Fruit fly (Drosophila melanogaster): ENCODE measurements around the gene MsrA.

MsrA gene

DNA sequence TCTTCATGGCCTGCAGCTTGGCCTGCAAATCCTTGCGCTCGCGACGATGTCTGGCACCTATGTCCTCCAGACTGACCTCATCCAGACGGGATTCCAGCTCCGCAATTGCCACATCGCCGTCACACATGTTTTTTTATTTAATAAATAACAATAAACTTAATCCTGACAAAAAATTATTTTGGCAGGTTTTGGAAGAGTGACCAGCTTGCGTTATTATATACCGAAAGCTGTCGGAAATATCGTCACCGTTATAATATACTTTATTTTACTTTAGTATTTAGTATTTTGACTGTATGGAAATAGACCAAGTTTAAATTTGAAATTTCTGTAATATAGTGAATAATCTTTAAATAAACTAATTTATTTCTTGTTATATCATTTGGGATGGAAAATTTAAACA, 6.2 kb upstream of the MsrA start, which contains the start of gene CG7857:
CG7857 (minus strand) TSS at position 208 of the 400 bp plus-strand sequence.
- no peak for TF ChIP-seq Sin3A (optimal IDR thresholded peaks at IDR 0.05)
- no peak for TF ChIP-seq Myc (optimal IDR thresholded peaks at IDR 0.05)
- no peak for TF ChIP-seq ttk (optimal IDR thresholded peaks at IDR 0.05)
- no peak for TF ChIP-seq psq (optimal IDR thresholded peaks at IDR 0.05)
- TF ChIP-seq h (optimal IDR thresholded peaks at IDR 0.05): no peak
- TF ChIP-seq insv (optimal IDR thresholded peaks at IDR 0.05): no peak

DNA sequence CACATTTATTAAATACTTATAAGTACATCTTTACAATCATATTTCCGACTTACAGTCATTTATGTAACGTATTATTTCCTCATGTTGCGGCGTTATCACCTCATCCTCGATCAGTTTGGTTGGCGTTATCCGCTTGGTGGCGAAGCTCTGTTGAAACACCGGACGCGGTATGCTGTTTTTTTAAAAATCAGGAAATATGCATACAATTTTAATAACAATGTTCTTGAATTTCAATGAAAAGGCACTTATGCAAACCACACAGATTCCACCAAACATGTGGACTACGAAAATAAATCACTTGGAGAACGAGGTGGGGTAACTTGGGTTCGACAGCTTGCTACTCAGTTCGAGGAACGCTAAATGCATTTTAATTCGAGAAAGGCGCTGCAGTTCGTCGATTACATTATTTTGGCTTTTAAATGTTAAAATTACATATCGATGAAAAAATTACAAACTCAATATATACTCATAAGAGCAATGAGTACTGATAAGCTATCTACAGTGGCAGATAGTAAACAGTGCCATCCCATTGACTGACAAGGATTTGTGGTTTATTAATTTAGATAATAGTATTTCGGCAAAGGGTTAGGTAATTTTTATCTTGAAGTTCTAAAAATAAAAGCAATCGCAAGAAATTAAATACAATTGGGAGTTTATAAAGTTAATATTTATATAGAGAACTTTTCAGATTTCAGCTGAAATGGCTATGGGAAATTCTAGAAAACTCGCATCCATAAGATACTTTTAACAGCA, 4.5 kb upstream of the MsrA start:
- no peak for TF ChIP-seq h (optimal IDR thresholded peaks at IDR 0.05)
- no peak for TF ChIP-seq ttk (optimal IDR thresholded peaks at IDR 0.05)

dm6 chr3L:15507148-15507896, 3.5 kb upstream of the MsrA start:
- TF ChIP-seq Myc (optimal IDR thresholded peaks at IDR 0.05) (no peak), psq (optimal IDR thresholded peaks at IDR 0.05) (no peak), ttk (optimal IDR thresholded peaks at IDR 0.05) (no peak), insv (optimal IDR thresholded peaks at IDR 0.05) (no peak), h (optimal IDR thresholded peaks at IDR 0.05) (no peak), Sin3A (optimal IDR thresholded peaks at IDR 0.05) (no peak)

- no peak for TF ChIP-seq Myc (optimal IDR thresholded peaks at IDR 0.05)
- no peak for TF ChIP-seq insv (optimal IDR thresholded peaks at IDR 0.05)
These were observed 2.6 kb upstream of the MsrA start, which contains the start of gene CG7841 for dm6 chr3L:15508233-15508632. Gene CG7841 (minus strand): TSS chr3L:15508252.

DNA sequence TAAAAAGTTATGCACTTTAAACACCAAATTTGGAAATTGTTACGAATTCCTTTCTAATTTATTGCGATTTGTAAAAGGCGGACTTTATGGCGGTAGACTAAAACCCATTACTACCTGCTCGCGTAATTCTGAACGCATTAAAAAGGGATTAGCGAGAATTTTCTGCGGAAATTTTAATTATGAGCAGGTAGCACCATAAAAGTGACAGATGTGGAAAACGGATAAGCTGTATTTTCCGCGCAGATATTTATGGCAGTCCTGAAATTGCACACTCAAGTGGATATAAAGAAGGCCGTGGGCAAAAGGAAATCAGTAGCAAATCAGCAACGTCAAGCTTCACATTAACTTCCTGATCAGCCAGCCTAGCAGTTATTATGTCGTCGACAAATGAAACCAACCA, 2.1 kb upstream of the MsrA start, which contains the start of gene Z600:
Z600 (plus strand) TSS at position 312 of the 400 bp plus-strand sequence.
- TF ChIP-seq Myc (optimal IDR thresholded peaks at IDR 0.05) (no peak), insv (optimal IDR thresholded peaks at IDR 0.05) (no peak), Sin3A (optimal IDR thresholded peaks at IDR 0.05) (no peak), h (optimal IDR thresholded peaks at IDR 0.05) (no peak), ttk (optimal IDR thresholded peaks at IDR 0.05) (no peak), psq (optimal IDR thresholded peaks at IDR 0.05) (no peak)

dm6 chr3L:15509398-15509797, 1.5 kb upstream of the MsrA start, which contains the start of the genes gdl and gdl-ORF39:
Gene gdl (plus strand): TSS chr3L:15509445.
Gene gdl-ORF39 (plus strand): TSS chr3L:15509445.
- TF ChIP-seq h (optimal IDR thresholded peaks at IDR 0.05): no peak
- no peak for TF ChIP-seq psq (optimal IDR thresholded peaks at IDR 0.05)
- TF ChIP-seq ttk (optimal IDR thresholded peaks at IDR 0.05): no peak
- no peak for TF ChIP-seq insv (optimal IDR thresholded peaks at IDR 0.05)
- TF ChIP-seq Sin3A (optimal IDR thresholded peaks at IDR 0.05): no peak
- TF ChIP-seq Myc (optimal IDR thresholded peaks at IDR 0.05): no peak

DNA sequence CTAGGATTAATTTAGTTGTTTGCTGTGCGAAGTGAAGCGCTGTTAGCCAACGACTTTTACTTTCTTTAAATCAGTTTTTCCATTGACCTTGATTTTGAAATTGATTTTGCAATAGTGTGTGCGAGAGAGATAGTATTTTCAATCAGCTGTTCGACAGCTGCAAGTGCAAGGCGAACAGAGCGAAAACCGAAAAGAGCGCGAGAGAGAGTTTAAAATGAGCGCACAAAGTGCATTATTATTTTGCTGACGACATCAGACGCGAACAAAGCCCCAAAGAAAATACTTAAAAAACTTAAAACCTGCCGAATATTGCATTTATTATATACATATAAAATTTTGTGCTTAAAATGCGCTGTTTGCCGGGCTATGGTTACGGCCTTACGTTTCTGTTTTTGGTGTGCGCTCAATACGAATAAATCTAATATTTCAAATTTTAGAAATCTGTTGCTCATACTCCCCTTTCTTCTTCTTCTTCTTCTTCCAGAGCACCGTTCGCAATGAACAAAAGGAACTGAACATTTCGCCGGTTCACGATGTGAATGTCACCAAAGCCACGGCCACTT, 917 bp downstream of the MsrA start:
- TF ChIP-seq Myc (optimal IDR thresholded peaks at IDR 0.05): no peak
- TF ChIP-seq Sin3A (optimal IDR thresholded peaks at IDR 0.05): no peak
- TF ChIP-seq psq (optimal IDR thresholded peaks at IDR 0.05): no peak
- no peak for TF ChIP-seq insv (optimal IDR thresholded peaks at IDR 0.05)
- no peak for TF ChIP-seq ttk (optimal IDR thresholded peaks at IDR 0.05)
- no peak for TF ChIP-seq h (optimal IDR thresholded peaks at IDR 0.05)

DNA sequence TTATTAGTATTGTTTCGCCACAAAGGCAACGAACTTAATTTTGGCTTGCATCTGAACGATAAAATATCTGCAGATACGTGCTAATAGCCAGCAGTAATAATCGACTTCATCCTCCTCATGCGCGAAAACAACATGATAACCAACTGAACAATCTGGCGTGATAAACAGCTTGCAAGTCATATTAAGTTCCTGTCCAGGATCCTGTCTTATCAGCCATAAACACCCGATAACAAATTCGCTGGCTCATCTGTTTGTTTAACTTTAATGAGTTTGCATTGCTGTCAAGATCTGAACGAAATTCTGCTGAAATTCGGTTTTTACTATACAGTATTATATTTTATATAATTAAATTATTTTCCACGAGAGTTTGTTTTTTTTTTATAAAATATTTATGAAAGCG, 2.4 kb downstream of the MsrA start:
- no peak for TF ChIP-seq ttk (optimal IDR thresholded peaks at IDR 0.05)
- no peak for TF ChIP-seq Sin3A (optimal IDR thresholded peaks at IDR 0.05)
- no peak for TF ChIP-seq h (optimal IDR thresholded peaks at IDR 0.05)
- no peak for TF ChIP-seq psq (optimal IDR thresholded peaks at IDR 0.05)
- no peak for TF ChIP-seq insv (optimal IDR thresholded peaks at IDR 0.05)

dm6 chr3L:15513726-15514125, 2.9 kb downstream of the MsrA start:
- TF ChIP-seq Myc (optimal IDR thresholded peaks at IDR 0.05) (no peak), ttk (optimal IDR thresholded peaks at IDR 0.05) (no peak), h (optimal IDR thresholded peaks at IDR 0.05) (no peak), insv (optimal IDR thresholded peaks at IDR 0.05) (no peak), psq (optimal IDR thresholded peaks at IDR 0.05) (no peak), Sin3A (optimal IDR thresholded peaks at IDR 0.05) (no peak)

DNA sequence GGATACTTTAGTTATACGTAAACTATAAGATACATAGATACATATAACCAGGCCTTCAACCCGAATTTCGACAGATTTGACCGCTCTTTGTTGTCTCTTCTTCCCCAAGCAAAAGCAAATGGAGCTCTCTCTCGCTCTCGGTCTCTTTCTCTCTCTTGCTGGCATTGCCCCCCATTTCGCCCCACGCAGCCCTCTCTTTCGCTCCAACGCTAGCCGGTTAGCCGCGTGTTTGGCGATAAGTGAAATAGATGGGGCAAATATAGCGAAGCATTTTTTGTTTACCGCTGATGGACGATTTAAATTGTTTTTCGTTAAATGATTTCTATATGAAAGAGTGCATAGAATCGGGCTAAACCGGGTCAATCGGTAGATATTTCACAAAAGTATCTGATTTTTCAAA, 3.6 kb downstream of the MsrA start:
- TF ChIP-seq Myc (optimal IDR thresholded peaks at IDR 0.05) (no peak), h (optimal IDR thresholded peaks at IDR 0.05) (no peak), insv (optimal IDR thresholded peaks at IDR 0.05) (no peak), ttk (optimal IDR thresholded peaks at IDR 0.05) (no peak), Sin3A (optimal IDR thresholded peaks at IDR 0.05) (no peak), psq (optimal IDR thresholded peaks at IDR 0.05) (no peak)

- TF ChIP-seq ttk (optimal IDR thresholded peaks at IDR 0.05) (no peak), insv (optimal IDR thresholded peaks at IDR 0.05) (no peak), Sin3A (optimal IDR thresholded peaks at IDR 0.05) (no peak), h (optimal IDR thresholded peaks at IDR 0.05) (no peak), Myc (optimal IDR thresholded peaks at IDR 0.05) (no peak), psq (optimal IDR thresholded peaks at IDR 0.05) (no peak)
These were observed 4.1 kb downstream of the MsrA start for dm6 chr3L:15514814-15515495.

DNA sequence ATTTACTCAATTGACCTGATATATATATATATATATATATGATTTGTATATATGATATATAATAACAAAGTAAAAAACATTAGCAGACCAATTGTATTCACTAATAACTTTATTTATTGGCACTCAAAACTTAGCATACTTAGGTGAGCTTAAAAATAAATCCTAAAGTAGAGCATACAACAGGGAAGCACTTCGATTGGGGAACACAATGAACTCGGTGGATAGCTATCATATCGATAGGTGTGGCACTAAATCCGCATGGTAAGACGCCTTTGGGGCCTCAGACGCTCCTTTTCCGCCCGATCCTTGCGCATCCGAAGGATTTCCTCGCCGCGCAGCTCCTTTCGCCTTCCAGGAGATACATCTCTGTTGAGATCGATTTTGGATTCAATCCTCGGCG, 5.6 kb downstream of the MsrA start:
- TF ChIP-seq ttk (optimal IDR thresholded peaks at IDR 0.05): no peak
- TF ChIP-seq insv (optimal IDR thresholded peaks at IDR 0.05): no peak
